Fruit fly (Drosophila melanogaster): ENCODE measurements around the gene ome.

dm6 chr3L:14780187-14780586 lies 107.5 kb downstream of the ome start:
- TF ChIP-seq Dll (optimal IDR thresholded peaks at IDR 0.05) (no peak), usp (GFP tag; optimal IDR thresholded peaks at IDR 0.05) (no peak), CG8478 (optimal IDR thresholded peaks at IDR 0.05) (no peak), pan (optimal IDR thresholded peaks at IDR 0.05) (no peak)
